Worm (Caenorhabditis elegans): ENCODE measurements around the gene srw-144.

Gene srw-144

ce11 chrV:2927553-2927952 is 33.2 kb downstream of the srw-144 start, which contains the start of gene C31B8.12:
TSS of gene C31B8.12 (minus strand) at chrV:2927653.
- TF ChIP-seq him-1 (tag; optimal IDR thresholded peaks at IDR 0.05) = no peak
- TF ChIP-seq W03F9.2 (tag; optimal IDR thresholded peaks at IDR 0.05) = no peak
- no peak for TF ChIP-seq dao-5 (tag; optimal IDR thresholded peaks at IDR 0.05)

DNA sequence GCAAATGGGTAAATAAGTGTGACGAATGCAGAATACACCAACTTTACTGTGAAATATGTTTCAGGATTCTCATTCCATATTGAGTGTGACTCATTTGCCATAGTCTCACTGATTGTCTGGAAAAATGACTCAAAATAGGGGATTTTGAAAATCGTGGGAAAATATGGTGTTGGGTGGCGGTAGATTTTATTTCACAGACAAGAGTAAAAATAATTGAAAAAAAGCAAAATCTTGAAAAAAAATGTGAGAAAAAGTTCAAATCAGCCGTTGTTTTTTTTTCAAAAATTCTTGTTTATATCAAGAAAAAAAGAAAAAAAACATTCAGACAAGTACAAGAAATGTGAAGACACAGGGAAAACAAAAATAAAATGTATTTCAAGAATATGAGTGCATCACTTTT is 38.2 kb downstream of the srw-144 start, which contains the start of gene srh-38:
TSS of gene srh-38 (minus strand) at position 101 of the 400 bp plus-strand sequence.
- no peak for TF ChIP-seq W03F9.2 (tag; optimal IDR thresholded peaks at IDR 0.05)
- no peak for TF ChIP-seq him-1 (tag; optimal IDR thresholded peaks at IDR 0.05)
- TF ChIP-seq dao-5 (tag; optimal IDR thresholded peaks at IDR 0.05) = no peak

- TF ChIP-seq W03F9.2 (tag; optimal IDR thresholded peaks at IDR 0.05) (no peak), him-1 (tag; optimal IDR thresholded peaks at IDR 0.05) (no peak), dao-5 (tag; optimal IDR thresholded peaks at IDR 0.05) (no peak)
These were observed 40.7 kb downstream of the srw-144 start for ce11 chrV:2920125-2920524.

DNA sequence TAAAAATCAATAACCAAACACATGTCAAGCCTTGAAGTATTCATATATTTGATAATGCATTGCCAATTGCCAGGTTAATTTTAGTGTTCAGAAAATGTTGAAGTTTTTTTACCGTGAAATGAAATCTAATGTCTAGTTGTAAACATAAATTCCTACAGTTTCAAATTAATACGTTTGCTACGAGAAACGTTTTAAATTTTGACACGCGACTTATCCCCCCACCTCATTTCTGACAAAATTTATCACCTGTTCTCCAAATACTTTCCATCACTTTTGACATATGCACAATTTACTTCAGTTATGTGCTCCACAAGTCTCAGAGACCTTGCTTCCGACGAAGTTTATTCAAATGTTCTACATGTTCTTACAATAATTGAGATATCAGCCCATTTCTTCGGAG is 46.8 kb downstream of the srw-144 start, which contains the start of gene srh-146:
TSS of gene srh-146 (plus strand) at position 301 of the 400 bp plus-strand sequence.
- no peak for TF ChIP-seq him-1 (tag; optimal IDR thresholded peaks at IDR 0.05)

DNA sequence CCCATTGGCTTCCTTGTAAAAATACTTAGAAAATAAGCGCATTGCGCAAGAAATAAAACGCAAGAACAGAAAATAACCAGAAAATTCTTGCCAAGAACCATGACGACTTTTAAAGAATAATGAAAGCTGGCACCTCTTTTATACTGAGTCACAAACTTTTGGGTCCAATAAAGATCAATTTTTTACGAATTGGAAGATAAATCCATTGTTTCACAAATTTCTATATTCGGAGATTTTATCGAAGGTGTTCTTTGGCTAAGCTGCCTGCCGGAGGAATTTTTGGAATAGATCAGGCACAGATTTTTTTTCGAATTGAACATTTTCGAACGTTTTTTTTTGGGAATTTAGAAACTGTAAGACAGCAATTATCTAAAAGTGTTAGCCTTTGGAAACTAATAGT is 47.9 kb downstream of the srw-144 start, which contains the start of gene C31B8.9:
TSS of gene C31B8.9 (minus strand) at position 101 of the 400 bp plus-strand sequence.
- TF ChIP-seq W03F9.2 (tag; optimal IDR thresholded peaks at IDR 0.05) (no peak), him-1 (tag; optimal IDR thresholded peaks at IDR 0.05) (no peak), dao-5 (tag; optimal IDR thresholded peaks at IDR 0.05) (no peak)

DNA sequence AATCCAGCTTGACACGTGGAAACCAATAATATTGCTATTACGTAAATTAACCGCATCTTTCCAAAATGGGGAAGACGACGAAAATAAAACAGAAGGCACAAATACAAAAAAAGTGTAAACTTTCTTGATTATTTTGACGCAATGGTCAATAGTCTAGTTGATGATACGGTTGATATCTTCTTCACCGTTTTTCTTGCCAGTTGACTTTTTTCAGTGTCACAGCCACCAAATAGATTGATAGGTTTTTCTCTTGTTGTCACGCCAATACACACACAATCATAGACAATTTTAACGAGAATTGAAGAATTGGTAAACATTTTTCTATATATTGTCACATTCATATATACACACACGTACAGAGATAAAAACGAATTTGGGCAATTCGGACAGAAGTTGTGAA is 51.3 kb downstream of the srw-144 start, which contains the start of gene zmp-3:
TSS of gene zmp-3 (minus strand) at position 101 of the 400 bp plus-strand sequence.
- TF ChIP-seq W03F9.2 (tag; optimal IDR thresholded peaks at IDR 0.05) = no peak
- no peak for TF ChIP-seq him-1 (tag; optimal IDR thresholded peaks at IDR 0.05)
- TF ChIP-seq dao-5 (tag; optimal IDR thresholded peaks at IDR 0.05) = no peak
